Worm (Caenorhabditis elegans) whole organism, L2 larva: ENCODE data around the gene F46H5.2.

Experiments
- C34F6.9 ChIP-seq: fragments of 150-350 bp; optimal IDR thresholded peaks from 2 replicates; lab custom pipeline; 2014; ENCODE audit warnings: missing biosample characterization, missing genetic modification characterization
- F13H6.1 ChIP-seq: sonication (generic microtip); optimal IDR thresholded peaks from 2 replicates; lab custom pipeline; 2016; ENCODE audit warnings: missing genetic modification characterization, missing compliant biosample characterization
- R02D3.7 ChIP-seq: fragments of 150-350 bp; optimal IDR thresholded peaks from 2 replicates; lab custom pipeline; 2014; ENCODE audit warnings: missing biosample characterization, missing genetic modification characterization
- alr-1 ChIP-seq: fragments of 150-350 bp; optimal IDR thresholded peaks from 2 replicates; lab custom pipeline; 2014; ENCODE audit warnings: missing biosample characterization, missing genetic modification characterization
- ama-1 ChIP-seq: fragments of 150-350 bp; optimal IDR thresholded peaks from 2 replicates; lab custom pipeline; 2018; ENCODE audit warnings: inconsistent platforms
- crh-2 ChIP-seq: sonication (generic microtip); optimal IDR thresholded peaks from 2 replicates; lab custom pipeline; 2017; ENCODE audit warnings: missing biosample characterization, missing genetic modification characterization
- egl-27 ChIP-seq: sonication (generic microtip); optimal IDR thresholded peaks from 3 replicates; lab custom pipeline; 2017; ENCODE audit warnings: missing biosample characterization, missing genetic modification reagents, missing genetic modification characterization
- elt-3 ChIP-seq: sonication (generic microtip); optimal IDR thresholded peaks from 2 replicates; lab custom pipeline; 2017; ENCODE audit warnings: missing biosample characterization, missing genetic modification characterization
- fos-1 ChIP-seq: fragments of 150-350 bp; optimal IDR thresholded peaks from 2 replicates; lab custom pipeline; 2014; ENCODE audit warnings: missing biosample characterization, missing genetic modification characterization
- gmeb-1 ChIP-seq: fragments of 150-350 bp; optimal IDR thresholded peaks from 2 replicates; lab custom pipeline; 2014; ENCODE audit warnings: missing biosample characterization, missing genetic modification characterization
- lsy-2 ChIP-seq, 2 experiments: fragments of 150-350 bp in 1 of 2; sonication (generic microtip) in 1 of 2; optimal IDR thresholded peaks; 2 replicates each; lab custom pipeline; 2014 to 2017; ENCODE audit warnings: missing biosample characterization in 2 of 2, missing genetic modification characterization in 2 of 2
- mab-5 ChIP-seq: fragments of 150-350 bp; optimal IDR thresholded peaks from 2 replicates; lab custom pipeline; 2014; ENCODE audit warnings: missing biosample characterization, missing genetic modification characterization
- mbf-1 ChIP-seq: sonication (generic microtip); optimal IDR thresholded peaks from 2 replicates; lab custom pipeline; 2017; ENCODE audit warnings: missing biosample characterization, missing genetic modification characterization
- mdl-1 ChIP-seq, 2 experiments: fragments of 150-350 bp in 1 of 2; sonication (generic microtip) in 1 of 2; optimal IDR thresholded peaks; 2 replicates each; lab custom pipeline; 2017; ENCODE audit warnings: missing biosample characterization in 2 of 2, missing genetic modification characterization in 2 of 2
- nhr-10 ChIP-seq: sonication (generic microtip); optimal IDR thresholded peaks from 2 replicates; lab custom pipeline; 2017; ENCODE audit warnings: missing biosample characterization, missing genetic modification characterization
- nhr-23 ChIP-seq: fragments of 150-350 bp; optimal IDR thresholded peaks from 2 replicates; lab custom pipeline; 2014; ENCODE audit warnings: missing biosample characterization, missing genetic modification reagents, missing genetic modification characterization
- nhr-25 ChIP-seq: fragments of 150-350 bp; sonication (generic microtip); optimal IDR thresholded peaks from 3 replicates; lab custom pipeline; 2014; ENCODE audit warnings: missing biosample characterization, missing genetic modification characterization
- nhr-6 ChIP-seq: fragments of 150-350 bp; optimal IDR thresholded peaks from 2 replicates; lab custom pipeline; 2014; ENCODE audit warnings: missing biosample characterization, missing genetic modification characterization
- peb-1 ChIP-seq: fragments of 150-350 bp; optimal IDR thresholded peaks from 2 replicates; lab custom pipeline; 2014; ENCODE audit warnings: missing biosample characterization, missing genetic modification characterization
- skn-1 ChIP-seq: sonication (generic microtip); optimal IDR thresholded peaks from 2 replicates; lab custom pipeline; 2017; ENCODE audit warnings: missing biosample characterization, missing genetic modification characterization
- sma-3 ChIP-seq: sonication (generic microtip); optimal IDR thresholded peaks from 2 replicates; lab custom pipeline; 2016; ENCODE audit warnings: missing genetic modification reagents, missing genetic modification characterization, missing compliant biosample characterization
- sma-9 ChIP-seq, 2 experiments: fragments of 150-350 bp in 1 of 2; sonication (generic microtip) in 1 of 2; optimal IDR thresholded peaks; 2 replicates each; lab custom pipeline; 2014 to 2016; ENCODE audit warnings: missing genetic modification characterization in 2 of 2, mild to moderate bottlenecking in 1 of 2, missing biosample characterization in 1 of 2, missing compliant biosample characterization in 1 of 2, missing genetic modification reagents in 1 of 2, moderate library complexity in 1 of 2
- unc-55 ChIP-seq: fragments of 150-350 bp; sonication (generic microtip); optimal IDR thresholded peaks from 3 replicates; lab custom pipeline; 2014; ENCODE audit warnings: missing biosample characterization, missing genetic modification reagents, missing genetic modification characterization
- unc-62 ChIP-seq: fragments of 150-350 bp; optimal IDR thresholded peaks from 2 replicates; lab custom pipeline; 2014; ENCODE audit warnings: missing biosample characterization, missing genetic modification reagents, missing genetic modification characterization
- ztf-1 ChIP-seq: fragments of 200-800 bp; sonication (Bioruptor generic); conservative IDR thresholded peaks from 2 replicates; pipeline ENCODE4 v1.3.6; 2022; ENCODE audit warnings: missing genetic modification characterization, missing compliant biosample characterization
- ztf-11 ChIP-seq: sonication (generic microtip); optimal IDR thresholded peaks from 2 replicates; lab custom pipeline; 2017; ENCODE audit warnings: missing biosample characterization, missing genetic modification characterization
- ztf-4 ChIP-seq: fragments of 150-350 bp; optimal IDR thresholded peaks from 2 replicates; lab custom pipeline; 2014; ENCODE audit warnings: missing biosample characterization, missing genetic modification characterization

The F46H5.2 gene

DNA sequence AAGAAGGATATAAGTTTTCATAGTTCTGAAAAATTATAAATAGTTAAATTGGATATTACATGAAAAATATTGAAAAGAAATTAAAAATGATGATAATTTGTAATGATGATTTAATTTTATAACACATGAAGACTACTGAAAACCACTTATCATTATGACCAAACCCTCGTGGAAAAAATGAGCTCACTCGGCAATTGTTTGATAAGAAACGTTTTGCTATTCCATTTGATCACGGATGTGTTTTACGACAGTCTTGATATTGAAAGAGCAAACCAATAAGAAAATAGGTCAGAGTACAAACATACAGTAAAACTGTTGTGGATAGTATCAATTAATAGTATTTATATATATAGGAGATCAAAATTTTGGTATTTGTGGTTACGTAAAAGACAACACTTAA lies 49.9 kb downstream of the F46H5.2 start, which contains the start of gene spp-3:
spp-3 (minus strand) TSS at position 25 of the 400 bp plus-strand sequence.
- TF ChIP-seq nhr-6 (tag; lab: Kevin White, UChicago) (no peak), lsy-2 (tag; optimal IDR thresholded peaks at IDR 0.05; lab: Kevin White, UChicago) (peak in 1 of 2 experiments; percentile 18), ztf-11 (tag; lab: Kevin White, UChicago) (no peak), mbf-1 (tag; lab: Kevin White, UChicago) (no peak), sma-9 (GFP tag; optimal IDR thresholded peaks at IDR 0.05; lab: Kevin White, UChicago) (peak; percentile 64), sma-9 (tag; optimal IDR thresholded peaks at IDR 0.05; lab: Kevin White, UChicago) (no peak), ztf-1 (no peak), nhr-10 (no peak), crh-2 (tag; lab: Kevin White, UChicago) (peak; percentile 43), ztf-4 (no peak), peb-1 (tag; lab: Kevin White, UChicago) (no peak), mdl-1 (tag; optimal IDR thresholded peaks at IDR 0.05; lab: Kevin White, UChicago) (peak in 1 of 2 experiments; percentile 3), unc-55 (GFP tag; lab: Kevin White, UChicago) (no peak), mab-5 (no peak), skn-1 (tag; lab: Kevin White, UChicago) (peak; percentile 89), unc-62 (GFP tag; lab: Kevin White, UChicago) (no peak), egl-27 (tag; lab: Kevin White, UChicago) (no peak), nhr-23 (tag; lab: Kevin White, UChicago) (no peak), fos-1 (peak; percentile 95), F13H6.1 (tag; lab: Kevin White, UChicago) (peak; percentile 38), alr-1 (tag; lab: Kevin White, UChicago) (no peak), gmeb-1 (tag; lab: Kevin White, UChicago) (peak; percentile 57), C34F6.9 (tag; lab: Kevin White, UChicago) (no peak), sma-3 (GFP tag; lab: Kevin White, UChicago) (peak; percentile 7), elt-3 (tag; lab: Kevin White, UChicago) (no peak)

DNA sequence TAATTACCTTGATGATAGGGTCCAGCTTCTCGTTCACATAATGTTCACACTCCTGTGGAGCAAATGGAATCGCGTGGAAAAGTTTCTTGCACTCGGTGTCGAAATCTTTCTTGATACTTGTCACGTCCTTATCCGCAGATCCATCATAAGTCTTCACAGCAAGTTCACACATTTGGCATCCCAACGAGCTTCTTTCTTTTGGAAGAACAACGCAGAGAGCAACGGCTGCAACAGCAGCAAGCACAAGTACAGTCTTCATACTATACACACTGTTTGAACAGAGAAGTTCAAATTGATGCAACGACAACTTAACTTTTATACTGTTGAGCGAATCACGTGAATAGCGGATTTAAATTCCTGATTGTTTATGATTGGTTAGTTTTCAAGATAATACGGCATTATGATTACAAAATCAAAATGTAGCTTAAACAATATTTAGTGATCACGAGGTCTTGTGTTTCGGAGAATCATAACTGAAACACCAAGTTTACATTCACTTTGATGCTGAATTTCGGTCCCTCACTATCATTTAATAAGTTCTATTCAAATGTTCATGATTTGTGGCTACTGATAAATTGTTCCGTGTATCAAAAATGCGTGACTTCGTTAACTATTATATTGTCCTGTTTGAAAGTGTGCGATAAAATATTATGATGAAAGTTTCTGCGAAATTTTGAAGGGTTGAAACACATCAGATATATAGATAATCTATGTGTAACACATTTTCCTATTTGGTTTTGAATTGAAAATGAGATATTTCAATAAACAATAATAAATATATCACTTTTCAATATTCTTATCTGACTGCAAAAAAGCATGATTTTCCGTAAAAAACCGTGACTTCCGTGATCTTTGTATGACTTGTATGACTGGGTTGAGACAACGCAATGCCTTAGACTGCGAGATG lies 51.3 kb downstream of the F46H5.2 start, which contains the start of the genes spp-2 and spp-6:
spp-2 (minus strand) TSS at position 334 of the 907 bp plus-strand sequence.
spp-6 (plus strand) TSS at position 857 of the 907 bp plus-strand sequence.
- no peak for TF ChIP-seq R02D3.7 (tag; lab: Kevin White, UChicago)
- peak; percentile 61 for TF ChIP-seq skn-1 (tag; lab: Kevin White, UChicago)
- peak; percentile 53 for TF ChIP-seq fos-1
- TF ChIP-seq sma-9 (GFP tag; optimal IDR thresholded peaks at IDR 0.05; lab: Kevin White, UChicago) = peak; percentile 2
- no peak for TF ChIP-seq sma-9 (tag; optimal IDR thresholded peaks at IDR 0.05; lab: Kevin White, UChicago)
- peak; percentile 60 for TF ChIP-seq ama-1 (lab: Kevin White, UChicago)
- TF ChIP-seq nhr-25 (tag; lab: Kevin White, UChicago) = no peak
- peak; percentile 10 for TF ChIP-seq gmeb-1 (tag; lab: Kevin White, UChicago)
- peak; percentile 22 for TF ChIP-seq crh-2 (tag; lab: Kevin White, UChicago)
- no peak for TF ChIP-seq mbf-1 (tag; lab: Kevin White, UChicago)
